Worm (Caenorhabditis elegans): ENCODE data around the gene dgk-5.
A peak's percentile ranks its signal among the peaks of the same experiment; 100 is the strongest.

dgk-5 gene

DNA sequence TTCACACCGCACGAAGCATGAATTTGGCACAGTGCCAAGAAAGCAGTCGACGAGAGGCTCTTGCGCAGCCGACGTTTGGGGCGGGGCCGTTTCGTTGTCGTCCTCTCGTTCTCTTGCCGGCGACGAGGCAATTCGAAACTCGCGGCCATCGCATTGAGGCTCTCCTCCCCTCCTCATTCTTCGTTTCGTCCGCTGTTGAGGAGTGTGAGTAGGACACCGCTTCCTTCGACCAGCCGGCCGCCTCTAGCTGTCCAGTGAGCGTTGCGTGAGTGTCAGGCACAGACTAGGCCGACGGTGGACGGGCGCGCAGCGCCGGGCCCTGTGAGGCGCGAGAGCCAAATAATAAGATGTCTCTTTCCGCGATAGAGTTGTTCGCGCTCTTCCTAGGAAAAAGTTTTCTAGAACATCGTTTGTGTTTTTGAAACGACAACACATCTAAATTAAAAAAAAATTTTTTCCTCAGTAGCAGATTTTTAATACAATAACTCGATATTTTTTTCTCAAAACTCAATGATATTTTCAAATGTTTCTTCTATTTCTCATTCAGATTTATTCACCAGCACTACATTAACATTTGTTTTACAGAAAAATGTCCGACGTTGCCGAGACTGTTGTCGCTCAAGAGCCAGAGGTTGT, 21.1 kb upstream of the dgk-5 start, which contains the start of the genes T28D9.11 and T28D9.1:
T28D9.11 (minus strand) TSS at position 177 of the 636 bp plus-strand sequence.
T28D9.1 (plus strand) TSS at position 586 of the 636 bp plus-strand sequence.
- TF ChIP-seq tbx-11 (GFP tag; IDR thresholded peaks at IDR 0.05) (no peak), scrt-1 (GFP tag; IDR thresholded peaks at IDR 0.05) (0 out of 2 replicates have a peak, but pooled peaks have one; percentile 59), F13C5.2 (tag; optimal IDR thresholded peaks at IDR 0.05) (no peak), tra-4 (tag; optimal IDR thresholded peaks at IDR 0.05) (no peak), pes-1 (GFP tag; IDR thresholded peaks at IDR 0.05) (peak; percentile 60; the same call in 1 of the 2 replicates), ets-7 (tag; optimal IDR thresholded peaks at IDR 0.05) (no peak), B0310.2 (tag; optimal IDR thresholded peaks at IDR 0.05) (peak; percentile 72), ceh-36 (tag; optimal IDR thresholded peaks at IDR 0.05) (no peak), hmg-4 (GFP tag; optimal IDR thresholded peaks at IDR 0.05) (peak; percentile 80), flt-1 (GFP tag; IDR thresholded peaks at IDR 0.05) (peak; percentile 33; the same call in 1 of the 2 replicates), hmbx-1 (tag; optimal IDR thresholded peaks at IDR 0.05) (no peak), tbx-37 (GFP tag; conservative IDR thresholded peaks at IDR 0.05) (peak; percentile 39; the same call in 1 of the 2 replicates), ama-1 (optimal IDR thresholded peaks at IDR 0.05) (no peak), aly-1 (tag; optimal IDR thresholded peaks at IDR 0.05) (peak; percentile 24), hnd-1 (tag; optimal IDR thresholded peaks at IDR 0.05) (no peak), ceh-13 (GFP tag; optimal IDR thresholded peaks at IDR 0.05) (no peak), sea-1 (GFP tag; conservative IDR thresholded peaks at IDR 0.05) (no peak)

ce11 chrII:6491187-6491586, 20.3 kb upstream of the dgk-5 start:
- no peak for TF ChIP-seq ceh-13 (GFP tag; optimal IDR thresholded peaks at IDR 0.05)
- no peak for TF ChIP-seq tbx-11 (GFP tag; IDR thresholded peaks at IDR 0.05)
- no peak for TF ChIP-seq hmbx-1 (tag; optimal IDR thresholded peaks at IDR 0.05)
- TF ChIP-seq flt-1 (GFP tag; IDR thresholded peaks at IDR 0.05) = no peak
- no peak for TF ChIP-seq sea-1 (GFP tag; conservative IDR thresholded peaks at IDR 0.05)
- TF ChIP-seq ets-7 (tag; optimal IDR thresholded peaks at IDR 0.05) = no peak
- TF ChIP-seq tra-4 (tag; optimal IDR thresholded peaks at IDR 0.05) = no peak
- no peak for TF ChIP-seq pes-1 (GFP tag; IDR thresholded peaks at IDR 0.05)
- no peak for TF ChIP-seq aly-1 (tag; optimal IDR thresholded peaks at IDR 0.05)

DNA sequence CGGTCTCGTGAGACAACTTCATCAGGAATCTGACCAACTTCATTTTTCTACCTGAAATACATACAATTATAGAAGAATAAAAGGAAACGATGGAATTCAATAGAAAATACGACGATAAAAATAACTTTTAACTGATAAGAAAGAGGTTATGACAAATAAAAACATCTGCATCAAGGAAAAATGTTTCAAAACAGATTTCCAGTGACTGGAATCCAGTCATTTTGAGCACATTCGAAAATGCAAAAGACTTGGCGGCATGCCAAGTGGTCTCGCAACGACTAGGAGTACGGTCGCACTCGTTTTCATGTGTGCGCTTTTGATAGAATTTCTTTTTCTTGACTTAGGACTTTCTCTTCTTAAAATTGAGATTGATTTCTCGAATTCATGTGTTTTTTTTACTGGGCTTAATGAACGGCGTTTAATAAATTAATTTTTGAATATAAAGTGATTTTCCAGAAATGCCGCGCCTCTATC, 18.9 kb upstream of the dgk-5 start, which contains the start of the genes snr-3 and rsp-5:
snr-3 (minus strand) TSS at position 51 of the 474 bp plus-strand sequence.
rsp-5 (plus strand) TSS at position 455 of the 474 bp plus-strand sequence.
- TF ChIP-seq ets-7 (tag; optimal IDR thresholded peaks at IDR 0.05) (no peak), hmg-4 (GFP tag; optimal IDR thresholded peaks at IDR 0.05) (no peak), ama-1 (optimal IDR thresholded peaks at IDR 0.05) (no peak), pes-1 (GFP tag; IDR thresholded peaks at IDR 0.05) (no peak), hmbx-1 (tag; optimal IDR thresholded peaks at IDR 0.05) (no peak), ceh-13 (GFP tag; optimal IDR thresholded peaks at IDR 0.05) (no peak), scrt-1 (GFP tag; IDR thresholded peaks at IDR 0.05) (no peak), F13C5.2 (tag; optimal IDR thresholded peaks at IDR 0.05) (no peak), tbx-11 (GFP tag; IDR thresholded peaks at IDR 0.05) (no peak), tbx-37 (GFP tag; conservative IDR thresholded peaks at IDR 0.05) (no peak), flt-1 (GFP tag; IDR thresholded peaks at IDR 0.05) (no peak)

DNA sequence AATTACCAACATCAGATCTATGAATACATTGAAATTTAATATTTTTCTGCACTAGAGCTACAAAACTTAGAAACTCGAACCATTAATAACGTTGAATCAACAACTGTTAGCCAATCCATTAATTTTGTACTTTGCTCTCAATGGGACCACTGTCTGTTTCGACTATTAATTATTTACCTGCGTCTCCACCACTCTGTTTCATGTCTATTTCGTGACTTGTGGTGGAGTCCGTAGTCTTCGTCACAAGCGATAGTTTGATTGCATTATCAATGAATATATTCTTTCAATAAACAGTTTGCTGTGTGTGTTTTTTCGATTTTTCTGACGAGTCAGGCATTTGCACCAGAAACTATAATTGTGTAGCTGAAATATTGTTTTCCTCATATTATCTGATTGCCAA, 15.5 kb upstream of the dgk-5 start:
- TF ChIP-seq scrt-1 (GFP tag; IDR thresholded peaks at IDR 0.05) (no peak), B0310.2 (tag; optimal IDR thresholded peaks at IDR 0.05) (no peak), ceh-13 (GFP tag; optimal IDR thresholded peaks at IDR 0.05) (no peak), aly-1 (tag; optimal IDR thresholded peaks at IDR 0.05) (no peak)

DNA sequence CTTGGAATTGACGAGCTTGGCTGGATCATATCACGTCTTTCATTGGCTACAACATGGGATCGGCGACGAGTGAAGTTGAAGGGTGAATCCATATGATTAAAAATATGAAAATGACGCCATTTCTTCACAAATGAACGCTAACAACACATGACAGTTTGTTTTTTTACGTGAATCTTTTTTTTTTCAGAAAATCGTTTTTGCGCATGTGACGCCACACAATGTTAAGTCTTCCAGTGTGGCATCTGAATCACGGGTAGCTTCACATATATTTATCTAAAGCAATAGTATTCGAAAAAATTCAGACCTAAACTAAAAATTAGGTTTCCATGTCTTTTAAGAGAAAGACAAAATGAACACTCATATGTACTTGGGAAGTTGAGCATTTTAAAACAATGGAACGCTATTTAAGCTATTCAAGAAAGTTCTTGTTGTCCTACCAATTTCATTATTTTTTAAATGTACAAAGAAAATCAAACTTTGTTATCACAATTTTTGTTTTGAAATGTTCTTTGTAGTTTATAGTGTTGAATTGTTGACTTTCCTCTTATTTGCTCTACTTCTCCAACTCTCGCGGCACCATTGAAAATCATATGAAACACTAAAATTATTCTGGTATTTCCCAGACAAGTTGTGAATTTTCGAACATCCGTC, 14.1 kb upstream of the dgk-5 start, which contains the start of the genes lido-16 and plpp-1.2:
lido-16 (minus strand) TSS at position 101 of the 651 bp plus-strand sequence.
plpp-1.2 (plus strand) TSS at position 601 of the 651 bp plus-strand sequence.
- no peak for TF ChIP-seq ceh-36 (tag; optimal IDR thresholded peaks at IDR 0.05)
- TF ChIP-seq hmg-4 (GFP tag; optimal IDR thresholded peaks at IDR 0.05) = no peak
- no peak for TF ChIP-seq ets-7 (tag; optimal IDR thresholded peaks at IDR 0.05)
- no peak for TF ChIP-seq B0310.2 (tag; optimal IDR thresholded peaks at IDR 0.05)
- TF ChIP-seq sea-1 (GFP tag; conservative IDR thresholded peaks at IDR 0.05) = no peak
- no peak for TF ChIP-seq tbx-37 (GFP tag; conservative IDR thresholded peaks at IDR 0.05)
- TF ChIP-seq F13C5.2 (tag; optimal IDR thresholded peaks at IDR 0.05) = no peak
- no peak for TF ChIP-seq ceh-13 (GFP tag; optimal IDR thresholded peaks at IDR 0.05)
- no peak for TF ChIP-seq tra-4 (tag; optimal IDR thresholded peaks at IDR 0.05)
- TF ChIP-seq flt-1 (GFP tag; IDR thresholded peaks at IDR 0.05) = no peak
- no peak for TF ChIP-seq aly-1 (tag; optimal IDR thresholded peaks at IDR 0.05)
- TF ChIP-seq tbx-11 (GFP tag; IDR thresholded peaks at IDR 0.05) = no peak
- TF ChIP-seq hmbx-1 (tag; optimal IDR thresholded peaks at IDR 0.05) = no peak
- TF ChIP-seq ama-1 (optimal IDR thresholded peaks at IDR 0.05) = no peak
- no peak for TF ChIP-seq hnd-1 (tag; optimal IDR thresholded peaks at IDR 0.05)
- no peak for TF ChIP-seq pes-1 (GFP tag; IDR thresholded peaks at IDR 0.05)
- TF ChIP-seq scrt-1 (GFP tag; IDR thresholded peaks at IDR 0.05) = no peak

DNA sequence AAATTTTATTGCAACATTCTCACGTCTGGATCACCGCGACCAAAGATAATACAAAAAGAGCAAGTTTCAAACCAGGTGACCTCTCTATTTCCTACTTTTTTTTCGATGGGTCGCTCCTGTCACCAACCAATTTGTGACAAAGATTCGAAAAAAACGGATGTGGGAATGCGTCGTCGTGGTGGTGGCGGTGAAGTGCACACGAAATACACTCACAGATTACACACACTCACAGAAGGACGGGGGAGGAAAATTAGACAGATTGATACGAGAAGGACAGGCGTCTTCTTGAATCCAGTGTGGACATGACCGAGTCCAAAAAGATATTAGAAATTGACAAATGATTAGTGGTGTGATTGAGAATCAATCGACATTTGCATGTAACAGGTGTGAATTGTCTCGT, 11.9 kb upstream of the dgk-5 start:
- no peak for TF ChIP-seq hmg-4 (GFP tag; optimal IDR thresholded peaks at IDR 0.05)
- TF ChIP-seq scrt-1 (GFP tag; IDR thresholded peaks at IDR 0.05) = no peak
- TF ChIP-seq F13C5.2 (tag; optimal IDR thresholded peaks at IDR 0.05) = no peak
- TF ChIP-seq aly-1 (tag; optimal IDR thresholded peaks at IDR 0.05) = no peak
- TF ChIP-seq tra-4 (tag; optimal IDR thresholded peaks at IDR 0.05) = no peak
- no peak for TF ChIP-seq ceh-13 (GFP tag; optimal IDR thresholded peaks at IDR 0.05)
- TF ChIP-seq hnd-1 (tag; optimal IDR thresholded peaks at IDR 0.05) = no peak
- no peak for TF ChIP-seq flt-1 (GFP tag; IDR thresholded peaks at IDR 0.05)
- no peak for TF ChIP-seq ets-7 (tag; optimal IDR thresholded peaks at IDR 0.05)
- no peak for TF ChIP-seq B0310.2 (tag; optimal IDR thresholded peaks at IDR 0.05)
- no peak for TF ChIP-seq ceh-36 (tag; optimal IDR thresholded peaks at IDR 0.05)
- no peak for TF ChIP-seq tbx-37 (GFP tag; conservative IDR thresholded peaks at IDR 0.05)
- no peak for TF ChIP-seq pes-1 (GFP tag; IDR thresholded peaks at IDR 0.05)
- no peak for TF ChIP-seq hmbx-1 (tag; optimal IDR thresholded peaks at IDR 0.05)
- no peak for TF ChIP-seq ama-1 (optimal IDR thresholded peaks at IDR 0.05)
- TF ChIP-seq sea-1 (GFP tag; conservative IDR thresholded peaks at IDR 0.05) = no peak
- no peak for TF ChIP-seq tbx-11 (GFP tag; IDR thresholded peaks at IDR 0.05)
